Worm (Caenorhabditis elegans): Measurements from ENCODE around the gene clec-227.

DNA sequence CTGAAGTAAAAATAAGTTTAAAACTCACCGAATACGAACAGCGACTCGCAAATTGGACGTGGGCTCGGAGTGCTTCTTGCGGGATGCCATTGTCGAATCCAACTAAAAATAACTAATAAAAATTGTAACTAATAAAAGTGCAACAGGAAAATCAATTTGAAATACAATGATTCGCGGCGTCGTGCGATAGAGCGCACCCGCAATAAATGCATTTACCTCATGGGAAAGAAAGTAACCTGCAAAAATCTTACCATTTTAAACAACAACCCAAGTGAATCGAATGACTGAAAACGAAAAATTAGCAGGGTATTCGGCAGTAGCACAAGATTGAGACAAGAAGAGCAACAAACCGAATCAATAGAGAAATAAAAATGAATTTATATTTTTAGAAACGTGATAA is 15.7 kb upstream of the clec-227 start, which contains the start of gene bmk-1:
- TF ChIP-seq unc-39 (tag; optimal IDR thresholded peaks at IDR 0.05): no peak
- TF ChIP-seq elt-1 (tag; optimal IDR thresholded peaks at IDR 0.05; ENCODE audit: borderline replicate concordance, insufficient read depth): no peak
- TF ChIP-seq nhr-237 (tag; optimal IDR thresholded peaks at IDR 0.05): no peak
- no peak for TF ChIP-seq nhr-12 (tag; optimal IDR thresholded peaks at IDR 0.05)
- no peak for TF ChIP-seq snpc-4 (tag; optimal IDR thresholded peaks at IDR 0.05)
- TF ChIP-seq lsy-2 (tag; optimal IDR thresholded peaks at IDR 0.05): no peak
- no peak for TF ChIP-seq M03D4.4 (tag; optimal IDR thresholded peaks at IDR 0.05)
- TF ChIP-seq ham-2 (GFP tag; optimal IDR thresholded peaks at IDR 0.05): no peak
- TF ChIP-seq unc-62 (GFP tag; optimal IDR thresholded peaks at IDR 0.05): no peak
- no peak for TF ChIP-seq ces-1 (GFP tag; optimal IDR thresholded peaks at IDR 0.05)
